In genomic region chrX:13251354-13251843, ce11 we compare ENCODE assay signal across 2 worm cellular contexts.
TF ChIP-seq lines count a peak whose summit lies in the region.

No protein-coding gene starts in this region.

TF ChIP-seq in whole organism, L1 larva, 84 proteins besides CTCF, POLR2A, EP300 and RAD21 (continued from another document):
- peak in 1 of 2 experiments; percentile 63 for TF ChIP-seq egl-27 (tag; optimal IDR thresholded peaks at IDR 0.05; lab: Kevin White, UChicago)
- TF ChIP-seq blmp-1 (tag; optimal IDR thresholded peaks at IDR 0.05; lab: Kevin White, UChicago): peak; percentile 49
- TF ChIP-seq lin-39 (tag; optimal IDR thresholded peaks at IDR 0.05; lab: Kevin White, UChicago): no peak
- TF ChIP-seq alr-1 (tag; optimal IDR thresholded peaks at IDR 0.05; lab: Kevin White, UChicago; ENCODE audit: borderline replicate concordance): no peak
- TF ChIP-seq tbx-2 (tag; optimal IDR thresholded peaks at IDR 0.05; lab: Kevin White, UChicago): peak; percentile 67
- peak; percentile 74 for TF ChIP-seq swsn-7 (tag; optimal IDR thresholded peaks at IDR 0.05; lab: Kevin White, UChicago)
- TF ChIP-seq mep-1 (tag; optimal IDR thresholded peaks at IDR 0.05; lab: Kevin White, UChicago): peak; percentile 85
- no peak for TF ChIP-seq unc-30 (tag; optimal IDR thresholded peaks at IDR 0.05; lab: Kevin White, UChicago)
- peak; percentile 9 for TF ChIP-seq ztf-4 (tag; optimal IDR thresholded peaks at IDR 0.05; lab: Kevin White, UChicago)
- peak; percentile 69 for TF ChIP-seq nhr-47 (tag; optimal IDR thresholded peaks at IDR 0.05; lab: Kevin White, UChicago)
- TF ChIP-seq snpc-4 (tag; optimal IDR thresholded peaks at IDR 0.05; lab: Kevin White, UChicago): peak; percentile 17
- peak; percentile 39 for TF ChIP-seq vab-15 (tag; optimal IDR thresholded peaks at IDR 0.05; lab: Kevin White, UChicago)
- no peak for TF ChIP-seq ztf-11 (tag; optimal IDR thresholded peaks at IDR 0.05; lab: Kevin White, UChicago)
- TF ChIP-seq rnt-1 (tag; optimal IDR thresholded peaks at IDR 0.05; lab: Kevin White, UChicago): peak; percentile 82
- no peak for TF ChIP-seq ama-1 (optimal IDR thresholded peaks at IDR 0.05; lab: Kevin White, UChicago)
- no peak for TF ChIP-seq aly-2 (tag; optimal IDR thresholded peaks at IDR 0.05; lab: Kevin White, UChicago)
- TF ChIP-seq nhr-84 (tag; optimal IDR thresholded peaks at IDR 0.05; lab: Kevin White, UChicago): no peak
- no peak for TF ChIP-seq Y116A8C.19 (tag; optimal IDR thresholded peaks at IDR 0.05; lab: Kevin White, UChicago; ENCODE audit: borderline replicate concordance)
- no peak for TF ChIP-seq zag-1 (tag; optimal IDR thresholded peaks at IDR 0.05; lab: Kevin White, UChicago)
- peak; percentile 26 for TF ChIP-seq pag-3 (tag; optimal IDR thresholded peaks at IDR 0.05; lab: Kevin White, UChicago; ENCODE audit: borderline replicate concordance, insufficient read depth)
- no peak for TF ChIP-seq hlh-17 (GFP tag; optimal IDR thresholded peaks at IDR 0.05; lab: Kevin White, UChicago; ENCODE audit: borderline replicate concordance)
- peak; percentile 34 to 39 for TF ChIP-seq efl-1 (optimal IDR thresholded peaks at IDR 0.05; lab: Kevin White, UChicago)
- peak in 1 of 2 experiments; percentile 46 for TF ChIP-seq efl-1 (GFP tag; optimal IDR thresholded peaks at IDR 0.05 in 1 of 2; lab: Kevin White, UChicago)
- no peak for TF ChIP-seq ces-1 (GFP tag; optimal IDR thresholded peaks at IDR 0.05; lab: Kevin White, UChicago)
- TF ChIP-seq lir-3 (tag; optimal IDR thresholded peaks at IDR 0.05; lab: Kevin White, UChicago; ENCODE audit: poor library complexity): no peak
- TF ChIP-seq C16A3.4 (tag; optimal IDR thresholded peaks at IDR 0.05; lab: Kevin White, UChicago): peak; percentile 54
- peak; percentile 96 for TF ChIP-seq lin-14 (GFP tag; optimal IDR thresholded peaks at IDR 0.05; lab: Kevin White, UChicago)
- TF ChIP-seq nhr-90 (tag; optimal IDR thresholded peaks at IDR 0.05; lab: Kevin White, UChicago; ENCODE audit: poor library complexity): peak; percentile 19
- no peak for TF ChIP-seq hpl-2 (GFP tag; optimal IDR thresholded peaks at IDR 0.05; lab: Kevin White, UChicago)
- peak; percentile 41 for TF ChIP-seq jun-1 (tag; optimal IDR thresholded peaks at IDR 0.05; lab: Kevin White, UChicago)
- TF ChIP-seq mab-9 (GFP tag; IDR thresholded peaks at IDR 0.05; lab: Robert Waterston, UW): 0 out of 2 replicates have a peak, but pooled peaks have one; percentile 19
- TF ChIP-seq pax-3 (tag; optimal IDR thresholded peaks at IDR 0.05; lab: Kevin White, UChicago): no peak
- TF ChIP-seq lin-13 (GFP tag; optimal IDR thresholded peaks at IDR 0.05; lab: Kevin White, UChicago): peak; percentile 25
- TF ChIP-seq nhr-11 (tag; optimal IDR thresholded peaks at IDR 0.05; lab: Kevin White, UChicago): no peak
- TF ChIP-seq nhr-77 (tag; optimal IDR thresholded peaks at IDR 0.05; lab: Kevin White, UChicago): peak; percentile 44
- peak in 2 of 6 experiments; percentile 8 to 28 for TF ChIP-seq elt-3 (tag; optimal IDR thresholded peaks at IDR 0.05; lab: Kevin White, UChicago)
- TF ChIP-seq lin-15B (tag; optimal IDR thresholded peaks at IDR 0.05; lab: Kevin White, UChicago): no peak
- peak; percentile 64 to 74 for TF ChIP-seq lin-35 (GFP tag; optimal IDR thresholded peaks at IDR 0.05; lab: Kevin White, UChicago)
- peak; percentile 84 for TF ChIP-seq snu-23 (GFP tag; optimal IDR thresholded peaks at IDR 0.05; lab: Kevin White, UChicago)
- no peak for TF ChIP-seq ceh-88 (GFP tag; IDR thresholded peaks at IDR 0.05; lab: Robert Waterston, UW)
- TF ChIP-seq mdl-1 (tag; optimal IDR thresholded peaks at IDR 0.05; lab: Kevin White, UChicago): peak; percentile 86 to 97
- TF ChIP-seq F16B12.6 (tag; optimal IDR thresholded peaks at IDR 0.05; lab: Kevin White, UChicago): no peak
- no peak for TF ChIP-seq ets-5 (GFP tag; IDR thresholded peaks at IDR 0.05; lab: Robert Waterston, UW)
- TF ChIP-seq fkh-10 (GFP tag; optimal IDR thresholded peaks at IDR 0.05; lab: Kevin White, UChicago): peak; percentile 8
- TF ChIP-seq tlp-1 (tag; optimal IDR thresholded peaks at IDR 0.05; lab: Kevin White, UChicago): no peak
- no peak for TF ChIP-seq elt-2 (tag; optimal IDR thresholded peaks at IDR 0.05; lab: Kevin White, UChicago)
- TF ChIP-seq dpl-1 (GFP tag; optimal IDR thresholded peaks at IDR 0.05; lab: Kevin White, UChicago): no peak
- no peak for TF ChIP-seq sup-37 (GFP tag; optimal IDR thresholded peaks at IDR 0.05; lab: Kevin White, UChicago)
- peak; percentile 35 for TF ChIP-seq irx-1 (tag; optimal IDR thresholded peaks at IDR 0.05; lab: Kevin White, UChicago)
- TF ChIP-seq grh-1 (GFP tag; IDR thresholded peaks at IDR 0.05; lab: Robert Waterston, UW): peak; percentile 60
- no peak for TF ChIP-seq fkh-4 (tag; optimal IDR thresholded peaks at IDR 0.05; lab: Kevin White, UChicago; ENCODE audit: borderline replicate concordance)
- no peak for TF ChIP-seq sox-4 (tag; optimal IDR thresholded peaks at IDR 0.05; lab: Kevin White, UChicago)
- TF ChIP-seq lsy-2 (tag; optimal IDR thresholded peaks at IDR 0.05; lab: Kevin White, UChicago): peak; percentile 54 to 66
- no peak for TF ChIP-seq ceh-8 (GFP tag; optimal IDR thresholded peaks at IDR 0.05; lab: Kevin White, UChicago)
- TF ChIP-seq zip-4 (GFP tag; optimal IDR thresholded peaks at IDR 0.05; lab: Kevin White, UChicago): no peak
- TF ChIP-seq unc-86 (tag; optimal IDR thresholded peaks at IDR 0.05; lab: Kevin White, UChicago): peak; percentile 55
- peak; percentile 89 for TF ChIP-seq nhr-20 (tag; optimal IDR thresholded peaks at IDR 0.05; lab: Kevin White, UChicago)
- TF ChIP-seq ceh-82 (tag; optimal IDR thresholded peaks at IDR 0.05; lab: Kevin White, UChicago): peak; percentile 7 to 65 (median 26)
- TF ChIP-seq nhr-237 (tag; optimal IDR thresholded peaks at IDR 0.05; lab: Kevin White, UChicago): peak; percentile 28
- no peak for TF ChIP-seq nhr-12 (tag; optimal IDR thresholded peaks at IDR 0.05; lab: Kevin White, UChicago)
- no peak; the same call in none of the 2 replicates for TF ChIP-seq isw-1 (GFP tag; IDR thresholded peaks at IDR 0.05; lab: Robert Waterston, UW)
- peak; percentile 65 for TF ChIP-seq nhr-19 (GFP tag; conservative IDR thresholded peaks at IDR 0.05; lab: Robert Waterston, UW)
- peak; percentile 56 for TF ChIP-seq dsc-1 (tag; optimal IDR thresholded peaks at IDR 0.05; lab: Kevin White, UChicago)
- no peak for TF ChIP-seq sptf-1 (tag; optimal IDR thresholded peaks at IDR 0.05; lab: Kevin White, UChicago)
- TF ChIP-seq egl-13 (tag; optimal IDR thresholded peaks at IDR 0.05; lab: Kevin White, UChicago): no peak

TF ChIP-seq in whole organism, L3 larva, 47 proteins besides CTCF, POLR2A, EP300 and RAD21 (continued from another document):
- TF ChIP-seq ceh-16 (tag; optimal IDR thresholded peaks at IDR 0.05; lab: Kevin White, UChicago): no peak
- peak; percentile 53 for TF ChIP-seq snpc-4 (tag; optimal IDR thresholded peaks at IDR 0.05; lab: Kevin White, UChicago)
- no peak for TF ChIP-seq skn-1 (tag; optimal IDR thresholded peaks at IDR 0.05; lab: Kevin White, UChicago)
- TF ChIP-seq nfya-1 (tag; optimal IDR thresholded peaks at IDR 0.05; lab: Kevin White, UChicago; ENCODE audit: insufficient read depth): peak; percentile 71
- TF ChIP-seq nhr-76 (tag; optimal IDR thresholded peaks at IDR 0.05; lab: Kevin White, UChicago): no peak
- peak; percentile 71 for TF ChIP-seq nhr-23 (tag; optimal IDR thresholded peaks at IDR 0.05; lab: Kevin White, UChicago)
- peak; percentile 89 for TF ChIP-seq pha-4 (tag; optimal IDR thresholded peaks at IDR 0.05; lab: Kevin White, UChicago)
- TF ChIP-seq elt-2 (tag; optimal IDR thresholded peaks at IDR 0.05; lab: Kevin White, UChicago): peak; percentile 41
- TF ChIP-seq nhr-25 (tag; optimal IDR thresholded peaks at IDR 0.05; lab: Kevin White, UChicago): peak; percentile 88
- TF ChIP-seq egl-27 (tag; optimal IDR thresholded peaks at IDR 0.05; lab: Kevin White, UChicago): peak; percentile 19
- no peak for TF ChIP-seq lin-15B (tag; optimal IDR thresholded peaks at IDR 0.05; lab: Kevin White, UChicago)
- TF ChIP-seq pqm-1 (tag; optimal IDR thresholded peaks at IDR 0.05; lab: Kevin White, UChicago): peak; percentile 0
- peak; percentile 77 for TF ChIP-seq lin-39 (tag; optimal IDR thresholded peaks at IDR 0.05; lab: Kevin White, UChicago)
- TF ChIP-seq ama-1 (optimal IDR thresholded peaks at IDR 0.05; lab: Kevin White, UChicago): peak; percentile 54
- TF ChIP-seq R02D3.7 (tag; optimal IDR thresholded peaks at IDR 0.05; lab: Kevin White, UChicago): no peak
